Worm (Caenorhabditis elegans) whole organism, mixed stage, embryonic: ENCODE data around the gene lim-4.

Experiments used
- elt-1 ChIP-seq: sonication (generic microtip); optimal IDR thresholded peaks from 2 replicates; lab custom pipeline; 2017; ENCODE audit warnings: missing genetic modification characterization, mild to moderate bottlenecking, missing compliant biosample characterization, antibody characterized with exemption, moderate library complexity, borderline replicate concordance; ENCODE audit not compliant: insufficient read depth
- hlh-1 ChIP-seq: fragments of 150-350 bp; optimal IDR thresholded peaks from 2 replicates; lab custom pipeline; 2014; ENCODE audit warnings: missing biosample characterization, missing genetic modification reagents, missing genetic modification characterization
- lin-32 ChIP-seq: fragments of 200-800 bp; sonication (Bioruptor generic); optimal IDR thresholded peaks from 2 replicates; lab custom pipeline; 2018; ENCODE audit warnings: mild to moderate bottlenecking, missing genetic modification characterization, missing compliant biosample characterization
- mab-5 ChIP-seq: fragments of 150-350 bp; optimal IDR thresholded peaks from 2 replicates; lab custom pipeline; 2014; ENCODE audit warnings: missing biosample characterization, missing genetic modification characterization
- nhr-28 ChIP-seq: fragments of 150-350 bp; optimal IDR thresholded peaks from 2 replicates; lab custom pipeline; 2014; ENCODE audit warnings: missing biosample characterization, missing genetic modification characterization
- snpc-4 ChIP-seq: fragments of 150-350 bp; optimal IDR thresholded peaks from 2 replicates; lab custom pipeline; 2014; ENCODE audit warnings: missing biosample characterization, missing genetic modification characterization
- unc-62 ChIP-seq: fragments of 150-350 bp; optimal IDR thresholded peaks from 2 replicates; lab custom pipeline; 2014; ENCODE audit warnings: missing biosample characterization, missing genetic modification reagents, missing genetic modification characterization
- ztf-11 ChIP-seq: fragments of 150-350 bp; optimal IDR thresholded peaks from 2 replicates; lab custom pipeline; 2014; ENCODE audit warnings: missing biosample characterization, missing genetic modification characterization

DNA sequence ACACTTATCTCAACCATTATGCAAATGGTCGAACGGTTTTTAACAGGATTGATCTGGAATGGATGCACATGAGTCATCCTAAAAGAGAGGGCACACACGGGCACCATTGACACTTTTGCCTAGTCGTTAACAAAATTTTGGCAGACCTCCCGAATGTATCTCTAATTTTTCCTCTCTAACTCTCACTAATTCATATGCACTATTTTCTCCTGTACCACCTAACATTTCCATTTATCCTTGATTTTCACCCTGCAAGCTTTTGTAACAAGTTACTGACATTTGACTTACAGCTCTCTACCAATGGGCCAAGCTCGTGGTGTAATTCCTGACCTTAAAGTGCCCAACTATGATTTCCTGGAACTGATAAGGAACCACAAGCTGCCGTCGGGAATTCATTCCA lies 43.7 kb upstream of the lim-4 start, which contains the start of gene T22B2.3:
- TF ChIP-seq nhr-28 (tag; lab: Kevin White, UChicago) (no peak), unc-62 (GFP tag; lab: Kevin White, UChicago) (no peak), mab-5 (tag; lab: Kevin White, UChicago) (no peak), hlh-1 (tag; lab: Kevin White, UChicago) (no peak), snpc-4 (tag; lab: Kevin White, UChicago) (no peak), ztf-11 (tag; lab: Kevin White, UChicago) (no peak), elt-1 (tag; lab: Kevin White, UChicago) (no peak), lin-32 (GFP tag; lab: Kevin White, UChicago) (no peak)
